Worm (Caenorhabditis elegans): Measurements from ENCODE around the gene F58E2.5.

Gene F58E2.5

DNA sequence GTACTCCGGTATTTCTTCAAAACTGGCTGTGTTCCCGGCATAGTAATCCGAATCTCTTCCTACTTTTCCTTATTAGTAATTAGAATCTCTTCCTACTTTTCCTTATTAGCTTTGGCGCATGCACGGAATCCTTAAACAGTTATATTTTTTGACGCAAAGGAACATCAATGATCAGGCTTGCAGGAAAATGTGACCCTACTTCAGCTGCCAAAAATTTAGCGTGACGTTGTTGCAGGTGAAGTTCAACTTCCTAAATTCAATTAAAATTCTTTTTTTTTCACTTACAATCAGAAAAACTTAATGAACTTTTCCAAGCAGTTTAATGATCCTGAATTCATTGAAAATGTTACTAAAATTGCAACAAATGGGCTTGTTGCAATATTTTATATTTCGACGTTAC is 48.6 kb downstream of the F58E2.5 start, which contains the start of gene srz-79:
TSS of gene srz-79 (plus strand) at position 301 of the 400 bp plus-strand sequence.
- TF ChIP-seq W03F9.2 (tag; optimal IDR thresholded peaks at IDR 0.05) (no peak), dao-5 (tag; optimal IDR thresholded peaks at IDR 0.05) (no peak), him-1 (tag; optimal IDR thresholded peaks at IDR 0.05) (no peak)

Measured in whole organism, L4/young adult.